Fruit fly (Drosophila melanogaster) whole organism, embryonic: ENCODE measurements around the gene CG11737.

Experiments
- BEAF-32 ChIP-seq: fragments of 200-800 bp; sonication (Bioruptor generic); optimal IDR thresholded peaks from 3 replicates; lab custom pipeline; 2017; ENCODE audit warnings: missing biosample characterization, missing genetic modification characterization, mild to moderate bottlenecking, moderate library complexity, missing genetic modification reagents
- CG10267 ChIP-seq: fragments of 200-800 bp; sonication (Bioruptor generic); optimal IDR thresholded peaks from 2 replicates; lab custom pipeline; 2018; ENCODE audit warnings: missing biosample characterization, mild to moderate bottlenecking, missing genetic modification characterization, moderate library complexity
- CG10274 ChIP-seq: fragments of 200-800 bp; sonication (Bioruptor generic); optimal IDR thresholded peaks from 3 replicates; lab custom pipeline; 2017; ENCODE audit warnings: missing biosample characterization, mild to moderate bottlenecking, missing genetic modification characterization
- CG10431 ChIP-seq: fragments of 200-800 bp; sonication (Bioruptor generic); optimal IDR thresholded peaks from 3 replicates; lab custom pipeline; 2018; ENCODE audit warnings: missing biosample characterization, mild to moderate bottlenecking, missing genetic modification characterization
- CG10565 ChIP-seq: fragments of 200-800 bp; sonication (Bioruptor generic); optimal IDR thresholded peaks from 3 replicates; lab custom pipeline; 2016; ENCODE audit warnings: missing biosample characterization, mild to moderate bottlenecking, missing genetic modification characterization
- CG11560 ChIP-seq: fragments of 200-800 bp; sonication (Bioruptor generic); IDR thresholded peaks from 3 replicates; pipeline ENCODE4 v1.3.6; 2022; ENCODE audit warnings: missing biosample characterization, missing genetic modification characterization
- CG13424 ChIP-seq: fragments of 200-800 bp; sonication (Bioruptor generic); optimal IDR thresholded peaks from 2 replicates; lab custom pipeline; 2019; ENCODE audit warnings: missing biosample characterization, mild to moderate bottlenecking, missing genetic modification characterization, moderate library complexity
- CG15073 ChIP-seq: fragments of 200-800 bp; sonication (Bioruptor generic); optimal IDR thresholded peaks from 2 replicates; lab custom pipeline; 2016; ENCODE audit warnings: missing biosample characterization, missing genetic modification characterization
- CG16813 ChIP-seq: fragments of 200-800 bp; sonication (Bioruptor generic); IDR thresholded peaks from 3 replicates; pipeline ENCODE4 v1.3.6; 2022; ENCODE audit warnings: missing biosample characterization, missing genetic modification characterization; ENCODE audit not compliant: partially characterized antibody
- CG17568 ChIP-seq: fragments of 200-800 bp; sonication (Bioruptor generic); optimal IDR thresholded peaks from 2 replicates; lab custom pipeline; 2018; ENCODE audit warnings: missing biosample characterization, mild to moderate bottlenecking, missing genetic modification characterization, moderate library complexity
- CG34422 ChIP-seq: fragments of 200-800 bp; sonication (Bioruptor generic); IDR thresholded peaks from 3 replicates; pipeline ENCODE4 v1.3.6; 2022; ENCODE audit warnings: missing biosample characterization, missing genetic modification characterization
- CG3838 ChIP-seq: fragments of 200-800 bp; sonication (Bioruptor generic); optimal IDR thresholded peaks from 3 replicates; lab custom pipeline; 2016; ENCODE audit warnings: missing biosample characterization, missing genetic modification characterization
- CG4282 ChIP-seq: fragments of 200-800 bp; sonication (Bioruptor generic); optimal IDR thresholded peaks from 2 replicates; lab custom pipeline; 2016; ENCODE audit warnings: missing biosample characterization, missing genetic modification characterization
- CG4404 ChIP-seq: fragments of 200-800 bp; sonication (Bioruptor generic); IDR thresholded peaks from 2 replicates; pipeline ENCODE4 v1.3.6; 2022; ENCODE audit warnings: missing biosample characterization, missing genetic modification characterization
- CG6791 ChIP-seq: fragments of 200-800 bp; sonication (Bioruptor generic); IDR thresholded peaks from 3 replicates; pipeline ENCODE4 v1.3.6; 2022; ENCODE audit warnings: missing biosample characterization, missing genetic modification characterization; ENCODE audit not compliant: partially characterized antibody
- CG7786 ChIP-seq: fragments of 200-800 bp; sonication (Bioruptor generic); optimal IDR thresholded peaks from 2 replicates; lab custom pipeline; 2016; ENCODE audit warnings: missing biosample characterization, missing genetic modification characterization
- CG7839 ChIP-seq: fragments of 200-800 bp; sonication (Bioruptor generic); optimal IDR thresholded peaks from 3 replicates; lab custom pipeline; 2018; ENCODE audit warnings: missing biosample characterization, mild to moderate bottlenecking, missing genetic modification characterization, moderate library complexity
- CG8765 ChIP-seq: fragments of 200-800 bp; sonication (Bioruptor generic); IDR thresholded peaks from 2 replicates; pipeline ENCODE4 v1.3.6; 2022; ENCODE audit warnings: missing biosample characterization, missing genetic modification characterization
- CG8944 ChIP-seq: fragments of 200-800 bp; sonication (Bioruptor generic); optimal IDR thresholded peaks from 3 replicates; lab custom pipeline; 2016; ENCODE audit warnings: missing biosample characterization, missing genetic modification characterization
- Dbx ChIP-seq: fragments of 200-800 bp; sonication (Bioruptor generic); IDR thresholded peaks from 3 replicates; pipeline ENCODE4 v1.3.6; 2022; ENCODE audit warnings: missing biosample characterization, missing genetic modification characterization
- Doc2 ChIP-seq: fragments of 200-800 bp; sonication (Bioruptor generic); IDR thresholded peaks from 2 replicates; pipeline ENCODE4 v1.3.6; 2022; ENCODE audit warnings: missing biosample characterization, missing genetic modification characterization
- Dref ChIP-seq: fragments of 200-800 bp; sonication (Bioruptor generic); IDR thresholded peaks from 2 replicates; pipeline ENCODE4 v1.3.6; 2022; ENCODE audit warnings: missing biosample characterization, missing genetic modification characterization
- ERR ChIP-seq: fragments of 200-800 bp; sonication (Bioruptor generic); optimal IDR thresholded peaks from 2 replicates; lab custom pipeline; 2016; ENCODE audit warnings: missing biosample characterization, missing genetic modification characterization
- Hand ChIP-seq: fragments of 200-800 bp; sonication (Bioruptor generic); optimal IDR thresholded peaks from 2 replicates; lab custom pipeline; 2017; ENCODE audit warnings: mild to moderate bottlenecking, missing biosample characterization, missing genetic modification reagents, missing genetic modification characterization
- Myb ChIP-seq: fragments of 200-800 bp; sonication (Bioruptor generic); optimal IDR thresholded peaks from 2 replicates; lab custom pipeline; 2016; ENCODE audit warnings: missing biosample characterization, missing genetic modification characterization
- Nf-YC ChIP-seq: fragments of 200-800 bp; optimal IDR thresholded peaks from 3 replicates; lab custom pipeline; 2019; ENCODE audit warnings: missing biosample characterization, mild to moderate bottlenecking, missing genetic modification characterization, moderate library complexity
- Oli ChIP-seq: fragments of 200-800 bp; sonication (Bioruptor generic); optimal IDR thresholded peaks from 2 replicates; lab custom pipeline; 2018; ENCODE audit warnings: missing biosample characterization, mild to moderate bottlenecking, missing genetic modification characterization, moderate library complexity
- Ptx1 ChIP-seq: fragments of 200-800 bp; sonication (Bioruptor generic); IDR thresholded peaks from 2 replicates; pipeline ENCODE4 v1.3.6; 2022; ENCODE audit warnings: missing biosample characterization, missing genetic modification characterization
- Rfx ChIP-seq: fragments of 200-800 bp; sonication (Bioruptor generic); IDR thresholded peaks from 2 replicates; pipeline ENCODE4 v1.3.6; 2022; ENCODE audit warnings: missing biosample characterization, missing genetic modification characterization
- Rx ChIP-seq: fragments of 200-800 bp; sonication (Bioruptor generic); IDR thresholded peaks from 2 replicates; pipeline ENCODE4 v1.3.6; 2022; ENCODE audit warnings: missing biosample characterization, missing genetic modification characterization
- Side ChIP-seq: fragments of 200-800 bp; sonication (Bioruptor generic); optimal IDR thresholded peaks from 2 replicates; lab custom pipeline; 2016; ENCODE audit warnings: missing biosample characterization, missing genetic modification characterization
- Sry-β ChIP-seq: fragments of 200-800 bp; sonication (Bioruptor generic); optimal IDR thresholded peaks from 2 replicates; lab custom pipeline; 2018; ENCODE audit warnings: missing biosample characterization, mild to moderate bottlenecking, missing genetic modification characterization, moderate library complexity
- Usf ChIP-seq: fragments of 200-800 bp; sonication (Bioruptor generic); optimal IDR thresholded peaks from 2 replicates; lab custom pipeline; 2017; ENCODE audit warnings: missing genotype, missing biosample characterization, missing genetic modification characterization
- bsh ChIP-seq, 2 experiments: fragments of 200-800 bp; sonication (Bioruptor generic); optimal IDR thresholded peaks; 2 replicates each; lab custom pipeline; 2017 to 2018; ENCODE audit warnings: mild to moderate bottlenecking in 2 of 2, missing biosample characterization in 2 of 2, missing genetic modification characterization in 2 of 2, moderate library complexity in 1 of 2
- cas ChIP-seq: fragments of 200-800 bp; sonication (Bioruptor generic); IDR thresholded peaks from 2 replicates; pipeline ENCODE4 v1.3.6; 2022; ENCODE audit warnings: missing biosample characterization, missing genetic modification characterization
- corto ChIP-seq: fragments of 200-800 bp; sonication (Bioruptor generic); optimal IDR thresholded peaks from 2 replicates; lab custom pipeline; 2016; ENCODE audit warnings: missing biosample characterization, mild to moderate bottlenecking, missing genetic modification characterization, moderate library complexity
- danr ChIP-seq: fragments of 200-800 bp; sonication (Bioruptor generic); IDR thresholded peaks from 2 replicates; pipeline ENCODE4 v1.3.6; 2022; ENCODE audit warnings: missing biosample characterization, missing genetic modification characterization
- fd102C ChIP-seq: fragments of 200-800 bp; sonication (Bioruptor generic); optimal IDR thresholded peaks from 2 replicates; lab custom pipeline; 2018; ENCODE audit warnings: missing biosample characterization, mild to moderate bottlenecking, missing genetic modification characterization, moderate library complexity
- ftz-f1 ChIP-seq: fragments of 200-800 bp; sonication (Bioruptor generic); optimal IDR thresholded peaks from 2 replicates; lab custom pipeline; 2016; ENCODE audit warnings: missing biosample characterization, missing genetic modification characterization
- gce ChIP-seq: fragments of 200-800 bp; sonication (Bioruptor generic); IDR thresholded peaks from 3 replicates; pipeline ENCODE4 v1.3.6; 2022; ENCODE audit warnings: missing biosample characterization, missing genetic modification characterization
- jigr1 ChIP-seq: fragments of 200-800 bp; sonication (Bioruptor generic); IDR thresholded peaks from 3 replicates; pipeline ENCODE4 v1.3.6; 2022; ENCODE audit warnings: missing biosample characterization, missing genetic modification characterization
- lbe ChIP-seq: fragments of 200-800 bp; sonication (Bioruptor generic); optimal IDR thresholded peaks from 2 replicates; lab custom pipeline; 2016; ENCODE audit warnings: missing biosample characterization, mild to moderate bottlenecking, missing genetic modification characterization
- maf-S ChIP-seq: fragments of 200-800 bp; sonication (Bioruptor generic); optimal IDR thresholded peaks from 2 replicates; lab custom pipeline; 2016; ENCODE audit warnings: missing biosample characterization, missing genetic modification characterization
- mirr ChIP-seq: fragments of 200-800 bp; sonication (Bioruptor generic); optimal IDR thresholded peaks from 3 replicates; lab custom pipeline; 2018; ENCODE audit warnings: missing biosample characterization, mild to moderate bottlenecking, missing genetic modification characterization
- nom ChIP-seq: fragments of 200-800 bp; sonication (Bioruptor generic); optimal IDR thresholded peaks from 2 replicates; lab custom pipeline; 2017; ENCODE audit warnings: missing biosample characterization, missing genetic modification characterization, mild to moderate bottlenecking, moderate library complexity, missing genetic modification reagents
- pb ChIP-seq: fragments of 200-800 bp; sonication (Bioruptor generic); optimal IDR thresholded peaks from 3 replicates; lab custom pipeline; 2016; ENCODE audit warnings: missing biosample characterization, missing genetic modification characterization
- pnt ChIP-seq: fragments of 200-800 bp; sonication (Bioruptor generic); optimal IDR thresholded peaks from 3 replicates; lab custom pipeline; 2016; ENCODE audit warnings: missing biosample characterization, missing genetic modification characterization
- ranshi ChIP-seq: fragments of 200-800 bp; sonication (Bioruptor generic); IDR thresholded peaks from 2 replicates; pipeline ENCODE4 v1.3.6; 2022; ENCODE audit warnings: missing biosample characterization, missing genetic modification characterization
- schlank ChIP-seq: fragments of 200-800 bp; sonication (Bioruptor generic); optimal IDR thresholded peaks from 2 replicates; lab custom pipeline; 2018; ENCODE audit warnings: missing biosample characterization, mild to moderate bottlenecking, missing genetic modification characterization
- wdn ChIP-seq: fragments of 200-800 bp; sonication (Bioruptor generic); IDR thresholded peaks from 2 replicates; pipeline ENCODE4 v1.3.6; 2022; ENCODE audit warnings: missing biosample characterization, missing genetic modification characterization
- wek ChIP-seq: fragments of 200-800 bp; sonication (Bioruptor generic); optimal IDR thresholded peaks from 3 replicates; lab custom pipeline; 2018; ENCODE audit warnings: missing biosample characterization, mild to moderate bottlenecking, missing genetic modification characterization, moderate library complexity
- yki ChIP-seq: fragments of >200 bp; optimal IDR thresholded peaks from 3 replicates; lab custom pipeline; 2018

CG11737 gene

dm6 chr3R:8524277-8524676 lies 6.6 kb downstream of the CG11737 start (continued):
- TF ChIP-seq ERR (GFP tag; lab: Kevin White, UChicago) (no peak), gce (GFP tag; lab: Robert Waterston, UW) (no peak), wdn (no peak; the same call in 1 of the 2 replicates), danr (GFP tag; lab: Robert Waterston, UW) (peak; percentile 52; the same call in 1 of the 2 replicates), Side (GFP tag; lab: Kevin White, UChicago) (peak; percentile 13), lbe (no peak), Dbx (GFP tag; lab: Robert Waterston, UW) (no peak), CG6791 (GFP tag; lab: Robert Waterston, UW) (no peak), pnt (GFP tag; lab: Kevin White, UChicago) (no peak), CG4282 (GFP tag; lab: Kevin White, UChicago) (no peak), CG10274 (GFP tag; lab: Kevin White, UChicago) (no peak), cas (GFP tag; lab: Robert Waterston, UW) (no peak), Rfx (GFP tag; lab: Robert Waterston, UW) (peak; percentile 62), CG10565 (GFP tag; lab: Kevin White, UChicago) (no peak), CG11560 (tag; lab: Robert Waterston, UW) (peak; percentile 40; the same call in 1 of the 3 replicates), Dref (GFP tag; lab: Robert Waterston, UW) (no peak), ftz-f1 (GFP tag; lab: Kevin White, UChicago) (peak; percentile 19), CG13424 (no peak), Oli (tag; lab: Kevin White, UChicago) (no peak), CG10431 (no peak), Ptx1 (GFP tag; lab: Robert Waterston, UW) (peak; percentile 48), CG17568 (GFP tag; lab: Kevin White, UChicago) (no peak), corto (GFP tag; lab: Kevin White, UChicago) (no peak), CG34422 (no peak), Doc2 (GFP tag; lab: Robert Waterston, UW) (no peak), CG8765 (GFP tag; lab: Robert Waterston, UW) (no peak), CG7786 (GFP tag; lab: Kevin White, UChicago) (peak; percentile 37), Hand (no peak), Rx (GFP tag; lab: Robert Waterston, UW) (peak; percentile 35; the same call in 1 of the 2 replicates), CG4404 (no peak), ranshi (GFP tag; lab: Robert Waterston, UW) (0 out of 2 replicates have a peak, but pooled peaks have one; percentile 8), CG8944 (GFP tag; lab: Kevin White, UChicago) (peak; percentile 21), Myb (no peak), wek (no peak), BEAF-32 (GFP tag; lab: Kevin White, UChicago) (no peak), bsh (GFP tag; optimal IDR thresholded peaks at IDR 0.05; lab: Kevin White, UChicago) (no peak), Nf-YC (tag; lab: Kevin White, UChicago) (no peak), schlank (tag; lab: Kevin White, UChicago) (peak; percentile 22), mirr (GFP tag; lab: Kevin White, UChicago) (no peak), yki (lab: Kevin White, UChicago) (no peak), CG15073 (GFP tag; lab: Kevin White, UChicago) (no peak), Sry-β (GFP tag; lab: Kevin White, UChicago) (no peak), fd102C (GFP tag; lab: Kevin White, UChicago) (no peak), pb (no peak), jigr1 (no peak), CG16813 (GFP tag; lab: Robert Waterston, UW) (no peak), CG7839 (tag; lab: Kevin White, UChicago) (peak; percentile 50), maf-S (GFP tag; lab: Kevin White, UChicago) (no peak), CG3838 (GFP tag; lab: Kevin White, UChicago) (no peak), Usf (GFP tag; lab: Kevin White, UChicago) (no peak), nom (GFP tag; lab: Kevin White, UChicago) (no peak), CG10267 (no peak)
